Worm (Caenorhabditis elegans) whole organism, young adult: ENCODE data around the gene clr-1.

Experiments used
- B0019.2 ChIP-seq: fragments of 200-800 bp; sonication (Bioruptor generic); conservative IDR thresholded peaks from 2 replicates; pipeline ENCODE4 v1.3.6; 2022; ENCODE audit warnings: missing genetic modification reagents, missing genetic modification characterization, missing compliant biosample characterization
- B0336.3 ChIP-seq: fragments of 200-800 bp; sonication (Bioruptor generic); IDR thresholded peaks from 2 replicates; pipeline ENCODE4 v1.3.6; 2022; ENCODE audit warnings: missing genetic modification characterization, missing compliant biosample characterization
- F23B12.7 ChIP-seq: sonication (generic microtip); optimal IDR thresholded peaks from 2 replicates; lab custom pipeline; 2017; ENCODE audit warnings: missing genetic modification characterization, mild to moderate bottlenecking, missing compliant biosample characterization, antibody characterized with exemption, moderate library complexity; ENCODE audit not compliant: insufficient read depth
- F33H1.4 ChIP-seq: fragments of 200-800 bp; sonication (Bioruptor generic); IDR thresholded peaks from 2 replicates; pipeline ENCODE4 v1.3.6; 2022; ENCODE audit warnings: missing genetic modification reagents, missing genetic modification characterization, missing compliant biosample characterization
- F39B2.1 ChIP-seq: fragments of 200-800 bp; sonication (Bioruptor generic); IDR thresholded peaks from 2 replicates; pipeline ENCODE4 v1.3.6; 2022; ENCODE audit warnings: missing genetic modification reagents, missing genetic modification characterization, missing compliant biosample characterization
- F52B5.7 ChIP-seq: sonication (generic microtip); optimal IDR thresholded peaks from 2 replicates; lab custom pipeline; 2016; ENCODE audit warnings: mild to moderate bottlenecking, missing genetic modification characterization, missing compliant biosample characterization
- K11D2.4 ChIP-seq: fragments of 200-800 bp; sonication (Bioruptor generic); IDR thresholded peaks from 2 replicates; pipeline ENCODE4 v1.3.6; 2022; ENCODE audit warnings: missing genetic modification reagents, missing genetic modification characterization, missing compliant biosample characterization
- Y67H2A.10 ChIP-seq: fragments of 200-800 bp; sonication (Bioruptor generic); conservative IDR thresholded peaks from 2 replicates; pipeline ENCODE4 v1.3.6; 2022; ENCODE audit warnings: missing genetic modification reagents, missing genetic modification characterization, missing compliant biosample characterization
- atf-7 ChIP-seq: sonication (generic microtip); optimal IDR thresholded peaks from 2 replicates; lab custom pipeline; 2017; ENCODE audit warnings: mild to moderate bottlenecking, missing genetic modification characterization, missing compliant biosample characterization
- athp-1 ChIP-seq: sonication (generic microtip); optimal IDR thresholded peaks from 2 replicates; lab custom pipeline; 2017; ENCODE audit warnings: mild to moderate bottlenecking, missing genetic modification characterization, missing compliant biosample characterization
- attf-5 ChIP-seq: fragments of 200-800 bp; sonication (Bioruptor generic); optimal IDR thresholded peaks from 2 replicates; lab custom pipeline; 2018; ENCODE audit warnings: mild to moderate bottlenecking, missing genetic modification characterization, missing compliant biosample characterization
- dox-1 ChIP-seq: fragments of 200-800 bp; sonication (Bioruptor generic); IDR thresholded peaks from 2 replicates; pipeline ENCODE4 v1.3.6; 2022; ENCODE audit warnings: missing genetic modification reagents, missing genetic modification characterization, missing compliant biosample characterization
- egl-44 ChIP-seq: fragments of 200-800 bp; sonication (Bioruptor generic); IDR thresholded peaks from 2 replicates; pipeline ENCODE4 v1.3.6; 2022; ENCODE audit warnings: missing genetic modification reagents, missing genetic modification characterization, missing compliant biosample characterization
- egrh-3 ChIP-seq: fragments of 200-800 bp; sonication (Bioruptor generic); IDR thresholded peaks from 2 replicates; pipeline ENCODE4 v1.3.6; 2022; ENCODE audit warnings: missing genetic modification reagents, missing genetic modification characterization, missing compliant biosample characterization
- hmg-20 ChIP-seq: fragments of 200-800 bp; sonication (Bioruptor generic); IDR thresholded peaks from 2 replicates; pipeline ENCODE4 v1.3.6; 2022; ENCODE audit warnings: missing genetic modification reagents, missing genetic modification characterization, missing compliant biosample characterization
- hrde-1 ChIP-seq: sonication (generic microtip); optimal IDR thresholded peaks from 2 replicates; lab custom pipeline; 2016; ENCODE audit warnings: missing genetic modification characterization, mild to moderate bottlenecking, missing compliant biosample characterization, moderate library complexity, missing genotype, missing genetic modification reagents, borderline replicate concordance
- hsf-1 ChIP-seq: fragments of 200-800 bp; sonication (Bioruptor generic); IDR thresholded peaks from 2 replicates; pipeline ENCODE4 v1.3.6; 2022; ENCODE audit warnings: missing genetic modification reagents, missing genetic modification characterization, missing compliant biosample characterization
- lag-1 ChIP-seq: fragments of 200-800 bp; sonication (Bioruptor generic); IDR thresholded peaks from 2 replicates; pipeline ENCODE4 v1.3.6; 2022; ENCODE audit warnings: missing genetic modification reagents, missing genetic modification characterization, missing compliant biosample characterization
- let-526 ChIP-seq: fragments of 200-800 bp; sonication (Bioruptor generic); IDR thresholded peaks from 2 replicates; pipeline ENCODE4 v1.3.6; 2022; ENCODE audit warnings: missing genetic modification reagents, missing genetic modification characterization, missing compliant biosample characterization
- let-607 ChIP-seq, 2 experiments: fragments of 200-800 bp in 1 of 2; sonication (Bioruptor generic) in 1 of 2; sonication (generic microtip) in 1 of 2; optimal IDR thresholded peaks; 2 replicates each; lab custom pipeline; 2016 to 2018; ENCODE audit warnings: mild to moderate bottlenecking in 2 of 2, missing compliant biosample characterization in 2 of 2, missing genetic modification characterization in 2 of 2, moderate library complexity in 2 of 2, missing genotype in 1 of 2
- lin-26 ChIP-seq: fragments of 200-800 bp; sonication (Bioruptor generic); IDR thresholded peaks from 2 replicates; pipeline ENCODE4 v1.3.6; 2022; ENCODE audit warnings: missing genetic modification reagents, missing genetic modification characterization, missing compliant biosample characterization
- lin-40 ChIP-seq: sonication (generic microtip); optimal IDR thresholded peaks from 2 replicates; lab custom pipeline; 2016; ENCODE audit warnings: missing genetic modification characterization, mild to moderate bottlenecking, missing compliant biosample characterization, missing genotype, missing genetic modification reagents
- lin-54 ChIP-seq: fragments of 200-800 bp; sonication (Bioruptor generic); optimal IDR thresholded peaks from 2 replicates; lab custom pipeline; 2018; ENCODE audit warnings: mild to moderate bottlenecking, missing genetic modification characterization, missing compliant biosample characterization
- madf-10 ChIP-seq: sonication (generic microtip); optimal IDR thresholded peaks from 2 replicates; lab custom pipeline; 2016; ENCODE audit warnings: mild to moderate bottlenecking, missing genetic modification characterization, missing compliant biosample characterization
- madf-8 ChIP-seq: fragments of 200-800 bp; sonication (Bioruptor generic); conservative IDR thresholded peaks from 2 replicates; pipeline ENCODE4 v1.3.6; 2022; ENCODE audit warnings: missing genetic modification reagents, missing genetic modification characterization, missing compliant biosample characterization
- mcd-1 ChIP-seq: fragments of 200-800 bp; sonication (Bioruptor generic); IDR thresholded peaks from 2 replicates; pipeline ENCODE4 v1.3.6; 2022; ENCODE audit warnings: missing genetic modification reagents, missing genetic modification characterization, missing compliant biosample characterization
- nfyb-1 ChIP-seq: fragments of 200-800 bp; sonication (Bioruptor generic); IDR thresholded peaks from 2 replicates; pipeline ENCODE4 v1.3.6; 2022; ENCODE audit warnings: missing genetic modification reagents, missing genetic modification characterization, missing compliant biosample characterization
- nhr-179 ChIP-seq: sonication (generic microtip); optimal IDR thresholded peaks from 2 replicates; lab custom pipeline; 2016; ENCODE audit warnings: mild to moderate bottlenecking, missing genetic modification characterization, missing compliant biosample characterization
- nhr-80 ChIP-seq: sonication (generic microtip); optimal IDR thresholded peaks from 2 replicates; lab custom pipeline; 2016; ENCODE audit warnings: missing genetic modification characterization, missing compliant biosample characterization
- repo-1 ChIP-seq: sonication (generic microtip); optimal IDR thresholded peaks from 2 replicates; lab custom pipeline; 2017; ENCODE audit warnings: mild to moderate bottlenecking, missing genetic modification characterization, missing compliant biosample characterization
- tlf-1 ChIP-seq: fragments of 200-800 bp; sonication (Bioruptor generic); optimal IDR thresholded peaks from 2 replicates; lab custom pipeline; 2018; ENCODE audit warnings: mild to moderate bottlenecking, missing genetic modification characterization, missing compliant biosample characterization
- unc-62 ChIP-seq: fragments of 150-350 bp; optimal IDR thresholded peaks from 2 replicates; lab custom pipeline; 2014; ENCODE audit warnings: missing biosample characterization, missing genetic modification reagents, missing genetic modification characterization
- xnd-1 ChIP-seq: sonication (generic microtip); optimal IDR thresholded peaks from 2 replicates; lab custom pipeline; 2016; ENCODE audit warnings: missing genotype, missing genetic modification reagents, missing genetic modification characterization, missing compliant biosample characterization
- ztf-3 ChIP-seq: fragments of 200-800 bp; sonication (Bioruptor generic); optimal IDR thresholded peaks from 2 replicates; lab custom pipeline; 2018; ENCODE audit warnings: mild to moderate bottlenecking, missing genetic modification characterization, missing compliant biosample characterization
- ztf-6 ChIP-seq: fragments of 200-800 bp; sonication (Bioruptor generic); IDR thresholded peaks from 2 replicates; pipeline ENCODE4 v1.3.6; 2022; ENCODE audit warnings: missing genetic modification reagents, missing genetic modification characterization, missing compliant biosample characterization

Gene clr-1

DNA sequence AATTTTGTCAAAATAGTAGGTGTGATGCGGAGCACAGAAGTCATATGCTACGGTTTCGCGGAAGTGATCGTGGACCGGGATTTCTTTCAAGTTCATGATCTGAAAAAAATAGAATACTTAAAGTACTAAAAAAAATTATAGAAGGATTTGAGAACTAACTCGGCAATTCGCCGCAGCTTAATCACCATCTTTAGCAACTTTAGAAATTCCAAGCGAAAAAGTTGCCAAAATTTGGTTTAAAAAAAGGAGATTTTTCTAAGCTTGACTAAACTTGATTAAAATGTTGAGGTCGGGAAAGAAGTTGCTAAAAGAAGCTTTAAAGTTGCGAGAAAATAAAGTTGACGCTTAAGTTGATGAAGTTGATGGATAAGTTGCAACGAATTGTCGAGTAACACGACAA, 51.5 kb downstream of the clr-1 start, which contains the start of gene ZK177.9:
ZK177.9 (minus strand) TSS at position 101 of the 400 bp plus-strand sequence.
- no peak for TF ChIP-seq madf-8 (GFP tag; lab: Robert Waterston, UW)
- TF ChIP-seq xnd-1 (tag; lab: Kevin White, UChicago), result no peak
- TF ChIP-seq F33H1.4 (GFP tag; lab: Robert Waterston, UW), result no peak
- no peak for TF ChIP-seq repo-1
- TF ChIP-seq ztf-6 (GFP tag; lab: Robert Waterston, UW), result no peak
- no peak for TF ChIP-seq nfyb-1
- no peak for TF ChIP-seq egrh-3 (GFP tag; lab: Robert Waterston, UW)
- TF ChIP-seq hmg-20 (GFP tag; lab: Robert Waterston, UW), result no peak
- no peak for TF ChIP-seq lin-26 (GFP tag; lab: Robert Waterston, UW)
- TF ChIP-seq hsf-1 (GFP tag; lab: Robert Waterston, UW), result no peak
- TF ChIP-seq nhr-80 (tag; lab: Kevin White, UChicago), result no peak
- TF ChIP-seq, all 124 proteins: peak for 0

DNA sequence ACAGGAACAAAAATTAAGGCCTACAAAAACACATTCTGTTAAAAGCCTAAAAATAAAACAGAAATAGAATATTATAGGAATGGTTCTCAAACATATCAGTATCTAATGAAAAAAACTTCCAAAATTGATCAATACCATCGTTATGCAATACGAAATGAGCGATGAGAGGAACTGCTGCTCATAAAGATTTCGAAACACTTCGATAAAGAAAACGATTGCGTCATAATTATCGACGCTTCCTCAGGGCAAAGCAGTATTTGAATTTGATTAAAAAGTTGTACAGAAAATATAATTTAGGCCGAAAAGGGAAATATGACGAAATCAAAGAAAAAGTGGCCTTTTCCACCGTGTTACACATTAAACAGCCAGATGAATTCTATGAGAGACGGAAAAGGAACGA, 51.9 kb downstream of the clr-1 start:
- TF ChIP-seq lin-40 (tag; lab: Kevin White, UChicago) (no peak), ztf-3 (GFP tag; lab: Kevin White, UChicago) (no peak)
- TF ChIP-seq, all 124 proteins: peak for 0

- TF ChIP-seq lin-26 (GFP tag; lab: Robert Waterston, UW) (no peak), hrde-1 (tag; lab: Kevin White, UChicago) (no peak), B0019.2 (GFP tag; lab: Robert Waterston, UW) (no peak), dox-1 (no peak), lin-40 (tag; lab: Kevin White, UChicago) (no peak), unc-62 (GFP tag; lab: Kevin White, UChicago) (no peak), K11D2.4 (GFP tag; lab: Robert Waterston, UW) (no peak), mcd-1 (GFP tag; lab: Robert Waterston, UW) (no peak), egl-44 (GFP tag; lab: Robert Waterston, UW) (no peak), attf-5 (GFP tag; lab: Kevin White, UChicago) (no peak), nhr-179 (tag; lab: Kevin White, UChicago) (no peak), F52B5.7 (tag; lab: Kevin White, UChicago) (no peak), madf-10 (tag; lab: Kevin White, UChicago) (no peak)
These were observed 52.8 kb downstream of the clr-1 start, which contains the start of gene ZK177.2 for ce11 chrII:5518910-5519309. ZK177.2 (plus strand) TSS chrII:5519210.

DNA sequence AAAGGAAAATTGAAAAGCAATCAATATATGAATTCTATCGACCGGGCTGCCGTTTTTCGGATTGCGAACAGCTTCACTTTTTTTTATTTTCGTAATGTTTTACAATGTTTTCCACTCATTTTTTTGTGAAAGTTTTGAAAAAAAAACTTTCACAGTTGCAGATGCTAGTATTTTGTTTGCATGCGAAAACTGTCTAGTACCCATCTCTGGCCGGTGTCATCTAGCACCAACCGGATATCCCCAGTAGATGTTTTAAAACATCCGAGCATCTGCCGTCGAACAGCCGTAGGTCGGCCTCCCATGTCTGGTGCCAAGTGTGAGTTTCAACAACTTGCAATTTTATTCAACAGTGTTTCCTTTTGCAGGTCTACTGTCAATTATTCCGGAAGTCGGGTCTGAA, 55.3 kb downstream of the clr-1 start, which contains the start of gene ZK177.12:
ZK177.12 (plus strand) TSS at position 301 of the 400 bp plus-strand sequence.
- TF ChIP-seq atf-7 (tag; lab: Kevin White, UChicago) (no peak), F23B12.7 (tag; lab: Kevin White, UChicago) (no peak), madf-10 (tag; lab: Kevin White, UChicago) (no peak), F39B2.1 (GFP tag; lab: Robert Waterston, UW) (no peak), B0336.3 (GFP tag; lab: Robert Waterston, UW) (no peak), athp-1 (tag; lab: Kevin White, UChicago) (no peak), let-607 (tag; optimal IDR thresholded peaks at IDR 0.05; lab: Kevin White, UChicago) (no peak), dox-1 (no peak), Y67H2A.10 (GFP tag; lab: Robert Waterston, UW) (no peak), tlf-1 (GFP tag; lab: Kevin White, UChicago) (no peak), lag-1 (no peak), let-526 (GFP tag; lab: Robert Waterston, UW) (no peak), lin-54 (GFP tag; lab: Kevin White, UChicago) (no peak)
- TF ChIP-seq, all 124 proteins: peak for 0
